Worm (Caenorhabditis elegans): ENCODE measurements around the gene col-20.

- no peak for TF ChIP-seq nhr-237 (tag; optimal IDR thresholded peaks at IDR 0.05)
- no peak for TF ChIP-seq lin-38 (GFP tag; IDR thresholded peaks at IDR 0.05)
- no peak for TF ChIP-seq sdz-12 (GFP tag; optimal IDR thresholded peaks at IDR 0.05)
- no peak for TF ChIP-seq ceh-82 (tag; optimal IDR thresholded peaks at IDR 0.05)
- no peak for TF ChIP-seq spr-3 (GFP tag; optimal IDR thresholded peaks at IDR 0.05)
- TF ChIP-seq hmg-1.1 (GFP tag; IDR thresholded peaks at IDR 0.05) = no peak
- TF ChIP-seq nhr-76 (tag; optimal IDR thresholded peaks at IDR 0.05) = no peak
- TF ChIP-seq lin-39 (tag; optimal IDR thresholded peaks at IDR 0.05) = no peak
- TF ChIP-seq nhr-111 (GFP tag; optimal IDR thresholded peaks at IDR 0.05) = no peak
- no peak for TF ChIP-seq zag-1 (tag; optimal IDR thresholded peaks at IDR 0.05)
Measured at ce11 chrII:4915572-4915971, 45.0 kb upstream of the col-20 start.
